Worm (Caenorhabditis elegans) whole organism, midembryonic: ENCODE data around the gene Y17D7B.10.

ENCODE experiments used
- T22C8.4 ChIP-seq: fragments of 200-800 bp; sonication (Bioruptor generic); IDR thresholded peaks from 2 replicates; pipeline ENCODE4 v1.3.6; 2022; ENCODE audit warnings: missing genetic modification characterization, missing compliant biosample characterization
- med-1 ChIP-seq: sonication (generic microtip); optimal IDR thresholded peaks from 2 replicates; lab custom pipeline; 2017; ENCODE audit warnings: missing genetic modification characterization, mild to moderate bottlenecking, missing compliant biosample characterization, antibody characterized with exemption, missing genetic modification reagents; ENCODE audit not compliant: insufficient read depth

- TF ChIP-seq med-1 (GFP tag; lab: Kevin White, UChicago) (no peak), T22C8.4 (GFP tag; lab: Robert Waterston, UW) (no peak)
Observed at ce11 chrV:18771804-18772386, 11.6 kb upstream of the Y17D7B.10 start.
